Fruit fly (Drosophila melanogaster) whole organism, embryonic: ENCODE measurements around the gene Pex5.

Experiments
- Bteb2 ChIP-seq: fragments of 200-800 bp; sonication (Bioruptor generic); optimal IDR thresholded peaks from 2 replicates; lab custom pipeline; 2016; ENCODE audit warnings: missing biosample characterization, missing genetic modification characterization
- CG10543 ChIP-seq: fragments of 200-800 bp; sonication (Bioruptor generic); optimal IDR thresholded peaks from 3 replicates; lab custom pipeline; 2017; ENCODE audit warnings: missing biosample characterization, mild to moderate bottlenecking, missing genetic modification characterization, moderate library complexity
- CG10979 ChIP-seq: fragments of 200-800 bp; sonication (Bioruptor generic); optimal IDR thresholded peaks from 2 replicates; lab custom pipeline; 2018; ENCODE audit warnings: missing biosample characterization, mild to moderate bottlenecking, missing genetic modification characterization, moderate library complexity
- CG11247 ChIP-seq: fragments of 200-800 bp; sonication (Bioruptor generic); IDR thresholded peaks from 2 replicates; pipeline ENCODE4 v1.3.6; 2022; ENCODE audit warnings: missing biosample characterization, missing genetic modification characterization
- CG12104 ChIP-seq: fragments of 200-800 bp; sonication (Bioruptor generic); optimal IDR thresholded peaks from 3 replicates; lab custom pipeline; 2016; ENCODE audit warnings: missing biosample characterization, missing genetic modification characterization
- CG13123 ChIP-seq: fragments of 200-800 bp; sonication (Bioruptor generic); optimal IDR thresholded peaks from 2 replicates; lab custom pipeline; 2016; ENCODE audit warnings: missing biosample characterization, missing genetic modification characterization
- CG14710 ChIP-seq: fragments of 200-800 bp; sonication (Bioruptor generic); optimal IDR thresholded peaks from 3 replicates; lab custom pipeline; 2019; ENCODE audit warnings: missing biosample characterization, mild to moderate bottlenecking, missing genetic modification characterization, moderate library complexity
- CG15479 ChIP-seq: fragments of 200-800 bp; sonication (Bioruptor generic); optimal IDR thresholded peaks from 3 replicates; lab custom pipeline; 2019; ENCODE audit warnings: missing biosample characterization, mild to moderate bottlenecking, missing genetic modification characterization, moderate library complexity
- CG15601 ChIP-seq: fragments of 200-800 bp; sonication (Bioruptor generic); optimal IDR thresholded peaks from 3 replicates; lab custom pipeline; 2019; ENCODE audit warnings: missing biosample characterization, mild to moderate bottlenecking, missing genetic modification characterization, moderate library complexity
- CG17568 ChIP-seq: fragments of 200-800 bp; sonication (Bioruptor generic); optimal IDR thresholded peaks from 2 replicates; lab custom pipeline; 2018; ENCODE audit warnings: missing biosample characterization, mild to moderate bottlenecking, missing genetic modification characterization, moderate library complexity
- CG17912 ChIP-seq: fragments of 200-800 bp; sonication (Bioruptor generic); optimal IDR thresholded peaks from 2 replicates; lab custom pipeline; 2018; ENCODE audit warnings: missing biosample characterization, mild to moderate bottlenecking, missing genetic modification characterization
- CG1792 ChIP-seq: fragments of 200-800 bp; sonication (Bioruptor generic); optimal IDR thresholded peaks from 2 replicates; lab custom pipeline; 2016; ENCODE audit warnings: missing biosample characterization, missing genetic modification characterization
- CG1832 ChIP-seq: fragments of 200-800 bp; sonication (Bioruptor generic); optimal IDR thresholded peaks from 2 replicates; lab custom pipeline; 2017; ENCODE audit warnings: missing biosample characterization, mild to moderate bottlenecking, missing genetic modification characterization, inconsistent platforms
- CG2129 ChIP-seq: fragments of 200-800 bp; sonication (Bioruptor generic); IDR thresholded peaks from 2 replicates; pipeline ENCODE4 v1.3.6; 2022; ENCODE audit warnings: missing biosample characterization, missing genetic modification characterization; ENCODE audit not compliant: partially characterized antibody
- CG34224 ChIP-seq: fragments of 200-800 bp; sonication (Bioruptor generic); IDR thresholded peaks from 3 replicates; pipeline ENCODE4 v1.3.6; 2022; ENCODE audit warnings: missing biosample characterization, missing genetic modification characterization; ENCODE audit not compliant: partially characterized antibody
- CG43689 ChIP-seq: fragments of 200-800 bp; sonication (Bioruptor generic); IDR thresholded peaks from 2 replicates; pipeline ENCODE4 v1.3.6; 2022; ENCODE audit warnings: missing biosample characterization, missing genetic modification characterization
- CG6272 ChIP-seq: fragments of 200-800 bp; sonication (Bioruptor generic); IDR thresholded peaks from 2 replicates; pipeline ENCODE4 v1.3.6; 2022; ENCODE audit warnings: missing biosample characterization, missing genetic modification characterization
- CG8281 ChIP-seq: fragments of 200-800 bp; sonication (Bioruptor generic); optimal IDR thresholded peaks from 2 replicates; lab custom pipeline; 2018; ENCODE audit warnings: missing biosample characterization, mild to moderate bottlenecking, missing genetic modification characterization, moderate library complexity
- CrebB ChIP-seq: fragments of 200-800 bp; sonication (Bioruptor generic); optimal IDR thresholded peaks from 3 replicates; lab custom pipeline; 2018; ENCODE audit warnings: missing biosample characterization, mild to moderate bottlenecking, missing genetic modification characterization
- Dad ChIP-seq: fragments of 200-800 bp; sonication (Bioruptor generic); optimal IDR thresholded peaks from 3 replicates; lab custom pipeline; 2016; ENCODE audit warnings: missing biosample characterization, missing genetic modification characterization
- Dek ChIP-seq: fragments of 200-800 bp; sonication (Bioruptor generic); optimal IDR thresholded peaks from 3 replicates; lab custom pipeline; 2019; ENCODE audit warnings: missing biosample characterization, mild to moderate bottlenecking, missing genetic modification characterization, moderate library complexity
- Dip3 ChIP-seq: fragments of 200-800 bp; sonication (Bioruptor generic); optimal IDR thresholded peaks from 3 replicates; lab custom pipeline; 2016; ENCODE audit warnings: missing biosample characterization, missing genetic modification characterization
- Doc2 ChIP-seq: fragments of 200-800 bp; sonication (Bioruptor generic); IDR thresholded peaks from 2 replicates; pipeline ENCODE4 v1.3.6; 2022; ENCODE audit warnings: missing biosample characterization, missing genetic modification characterization
- Drgx ChIP-seq: fragments of 200-800 bp; sonication (Bioruptor generic); IDR thresholded peaks from 2 replicates; pipeline ENCODE4 v1.3.6; 2022; ENCODE audit warnings: missing biosample characterization, missing genetic modification characterization
- Fer1 ChIP-seq: fragments of 200-800 bp; sonication (Bioruptor generic); optimal IDR thresholded peaks from 2 replicates; lab custom pipeline; 2017; ENCODE audit warnings: missing biosample characterization, mild to moderate bottlenecking, missing genetic modification characterization
- HHEX ChIP-seq: fragments of 200-800 bp; sonication (Bioruptor generic); optimal IDR thresholded peaks from 3 replicates; lab custom pipeline; 2017; ENCODE audit warnings: missing biosample characterization, mild to moderate bottlenecking, missing genetic modification characterization, missing genetic modification reagents
- HmgD ChIP-seq: fragments of 200-800 bp; sonication (Bioruptor generic); optimal IDR thresholded peaks from 3 replicates; lab custom pipeline; 2016; ENCODE audit warnings: missing biosample characterization, missing genetic modification characterization
- Hr39 ChIP-seq: fragments of >200 bp; optimal IDR thresholded peaks from 2 replicates; lab custom pipeline; 2017
- Kr ChIP-seq: fragments of 200-800 bp; sonication (Bioruptor generic); optimal IDR thresholded peaks from 2 replicates; lab custom pipeline; 2017; ENCODE audit warnings: missing biosample characterization, mild to moderate bottlenecking, missing genetic modification characterization
- Lim3 ChIP-seq: fragments of 200-800 bp; sonication (Bioruptor generic); IDR thresholded peaks from 2 replicates; pipeline ENCODE4 v1.3.6; 2022; ENCODE audit warnings: missing biosample characterization, missing genetic modification characterization
- Nf-YC ChIP-seq: fragments of 200-800 bp; optimal IDR thresholded peaks from 3 replicates; lab custom pipeline; 2019; ENCODE audit warnings: missing biosample characterization, mild to moderate bottlenecking, missing genetic modification characterization, moderate library complexity
- Pdp1 ChIP-seq, 2 experiments: fragments of 200-800 bp; sonication (Bioruptor generic); optimal IDR thresholded peaks; 3 replicates each; lab custom pipeline; 2016; ENCODE audit warnings: missing biosample characterization in 2 of 2, missing genetic modification characterization in 2 of 2, mild to moderate bottlenecking in 1 of 2, moderate library complexity in 1 of 2
- Sox102F ChIP-seq: fragments of 200-800 bp; sonication (Bioruptor generic); optimal IDR thresholded peaks from 2 replicates; lab custom pipeline; 2018; ENCODE audit warnings: missing biosample characterization, mild to moderate bottlenecking, missing genetic modification characterization, moderate library complexity
- TFAM ChIP-seq: fragments of 200-800 bp; sonication (Bioruptor generic); optimal IDR thresholded peaks from 2 replicates; lab custom pipeline; 2017; ENCODE audit warnings: missing biosample characterization, missing genetic modification characterization, inconsistent platforms
- chn ChIP-seq: fragments of 200-800 bp; sonication (Bioruptor generic); optimal IDR thresholded peaks from 2 replicates; lab custom pipeline; 2016; ENCODE audit warnings: missing biosample characterization, missing genetic modification characterization
- crol ChIP-seq: fragments of 200-800 bp; sonication (Bioruptor generic); IDR thresholded peaks from 2 replicates; pipeline ENCODE4 v1.3.6; 2022; ENCODE audit warnings: missing biosample characterization, missing genetic modification characterization
- crp ChIP-seq, 2 experiments: fragments of 200-800 bp; sonication (Bioruptor generic); optimal IDR thresholded peaks; 2 replicates in 1 of 2; 3 replicates in 1 of 2; lab custom pipeline; 2017; ENCODE audit warnings: missing biosample characterization in 2 of 2, missing genetic modification characterization in 2 of 2, mild to moderate bottlenecking in 1 of 2, moderate library complexity in 1 of 2
- cwo ChIP-seq: fragments of 200-800 bp; sonication (Bioruptor generic); optimal IDR thresholded peaks from 3 replicates; lab custom pipeline; 2017; ENCODE audit warnings: missing biosample characterization, missing genetic modification characterization, mild to moderate bottlenecking, moderate library complexity, missing genetic modification reagents
- danr ChIP-seq: fragments of 200-800 bp; sonication (Bioruptor generic); IDR thresholded peaks from 2 replicates; pipeline ENCODE4 v1.3.6; 2022; ENCODE audit warnings: missing biosample characterization, missing genetic modification characterization
- dmrt99B ChIP-seq: fragments of 200-800 bp; sonication (Bioruptor generic); optimal IDR thresholded peaks from 2 replicates; lab custom pipeline; 2018; ENCODE audit warnings: missing biosample characterization, mild to moderate bottlenecking, missing genetic modification characterization, moderate library complexity
- fd96Cb ChIP-seq: fragments of 200-800 bp; sonication (Bioruptor generic); optimal IDR thresholded peaks from 2 replicates; lab custom pipeline; 2018; ENCODE audit warnings: missing biosample characterization, mild to moderate bottlenecking, missing genetic modification characterization, moderate library complexity
- fu2 ChIP-seq: fragments of 200-800 bp; sonication (Bioruptor generic); optimal IDR thresholded peaks from 2 replicates; lab custom pipeline; 2016; ENCODE audit warnings: missing biosample characterization, missing genetic modification characterization
- lab ChIP-seq: fragments of 200-800 bp; sonication (Bioruptor generic); optimal IDR thresholded peaks from 3 replicates; lab custom pipeline; 2017; ENCODE audit warnings: missing biosample characterization, missing genetic modification characterization, mild to moderate bottlenecking, moderate library complexity, missing genetic modification reagents
- nau ChIP-seq: fragments of 200-800 bp; sonication (Bioruptor generic); optimal IDR thresholded peaks from 3 replicates; lab custom pipeline; 2017; ENCODE audit warnings: missing biosample characterization, mild to moderate bottlenecking, missing genetic modification characterization, missing genetic modification reagents
- p53 ChIP-seq: fragments of 200-800 bp; sonication (Bioruptor generic); optimal IDR thresholded peaks from 2 replicates; lab custom pipeline; 2016; ENCODE audit warnings: missing biosample characterization, missing genetic modification characterization
- prd ChIP-seq, 3 experiments: fragments of >200 bp in 2 of 3; fragments of 200-800 bp in 1 of 3; sonication (Bioruptor generic) in 1 of 3; optimal IDR thresholded peaks in 2 of 3; IDR thresholded peaks in 1 of 3; 2 replicates in 2 of 3; 3 replicates in 1 of 3; pipeline versions ENCODE4 v1.3.6 to Lab custom; 2017 to 2022; ENCODE audit warnings: missing biosample characterization in 1 of 3, missing genetic modification characterization in 1 of 3
- sc ChIP-seq, 3 experiments: fragments of >200 bp in 2 of 3; fragments of 200-800 bp in 1 of 3; sonication (Bioruptor generic) in 1 of 3; optimal IDR thresholded peaks; 2 replicates in 2 of 3; 3 replicates in 1 of 3; lab custom pipeline; 2017; ENCODE audit warnings: mild to moderate bottlenecking in 1 of 3, missing biosample characterization in 1 of 3, missing genetic modification characterization in 1 of 3, missing genetic modification reagents in 1 of 3
- stc ChIP-seq: fragments of 200-800 bp; sonication (Bioruptor generic); IDR thresholded peaks from 2 replicates; pipeline ENCODE4 v1.3.6; 2022; ENCODE audit warnings: missing biosample characterization, missing genetic modification characterization

Gene Pex5

DNA sequence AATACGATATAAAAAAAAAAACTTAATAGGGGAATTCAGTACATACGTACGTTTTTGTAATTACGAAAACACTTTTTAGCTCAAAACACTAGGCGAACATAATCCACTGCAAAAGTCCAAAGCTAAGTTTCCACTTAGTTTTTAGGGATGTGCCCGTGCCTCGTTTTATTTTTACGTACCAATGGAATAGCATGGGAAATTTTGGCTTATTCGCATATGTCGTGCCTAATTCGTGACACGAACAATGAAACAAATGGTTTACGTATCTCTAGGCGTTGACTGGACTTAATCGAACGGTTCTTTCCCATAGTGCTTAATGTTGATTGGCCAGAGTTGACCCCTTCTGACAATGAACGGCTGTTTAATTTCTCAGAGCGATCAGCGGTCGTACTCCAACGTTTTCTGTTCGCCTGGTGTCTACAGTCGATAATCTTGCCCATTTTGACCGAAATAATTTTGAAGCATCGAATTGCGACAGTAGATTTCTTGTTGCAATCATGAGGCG is 10.8 kb upstream of the Pex5 start, which contains the start of gene CG14818 (continued):
- 0 out of 2 replicates have a peak, but pooled peaks have one; percentile 22 for TF ChIP-seq CG43689 (GFP tag; lab: Robert Waterston, UW)
- peak; percentile 89 for TF ChIP-seq CG34224 (GFP tag; lab: Robert Waterston, UW)
- no peak for TF ChIP-seq CG13123 (GFP tag; lab: Kevin White, UChicago)
- TF ChIP-seq sc (optimal IDR thresholded peaks at IDR 0.05; lab: Kevin White, UChicago): no peak
- no peak for TF ChIP-seq sc (GFP tag; optimal IDR thresholded peaks at IDR 0.05; lab: Kevin White, UChicago)
- no peak for TF ChIP-seq CG11247
- peak; percentile 13 for TF ChIP-seq CG17912 (GFP tag; lab: Kevin White, UChicago)
- TF ChIP-seq Dek (tag; lab: Kevin White, UChicago): peak; percentile 29
- peak; percentile 72 for TF ChIP-seq CG10543 (GFP tag; lab: Kevin White, UChicago)
- TF ChIP-seq CG15601 (tag; lab: Kevin White, UChicago): peak; percentile 15
- peak; percentile 38; the same call in 1 of the 2 replicates for TF ChIP-seq danr (GFP tag; lab: Robert Waterston, UW)
- peak; percentile 71 for TF ChIP-seq lab
- no peak for TF ChIP-seq TFAM (GFP tag; lab: Kevin White, UChicago)
- 0 out of 2 replicates have a peak, but pooled peaks have one; percentile 29 for TF ChIP-seq stc (GFP tag; lab: Robert Waterston, UW)
- no peak for TF ChIP-seq prd (optimal IDR thresholded peaks at IDR 0.05; lab: Kevin White, UChicago)
- peak; percentile 73; the same call in 2 of the 3 replicates for TF ChIP-seq prd (GFP tag; IDR thresholded peaks at IDR 0.05; lab: Robert Waterston, UW)
- no peak for TF ChIP-seq Sox102F (GFP tag; lab: Kevin White, UChicago)
- no peak for TF ChIP-seq crol (GFP tag; lab: Robert Waterston, UW)
- TF ChIP-seq CrebB: no peak
- TF ChIP-seq CG10979 (tag; lab: Kevin White, UChicago): peak; percentile 37
- no peak for TF ChIP-seq cwo (GFP tag; lab: Kevin White, UChicago)
- peak; percentile 27 for TF ChIP-seq CG1792 (GFP tag; lab: Kevin White, UChicago)
- peak; percentile 53 for TF ChIP-seq chn (GFP tag; lab: Kevin White, UChicago)
- TF ChIP-seq HHEX: peak; percentile 34
- no peak for TF ChIP-seq nau (GFP tag; lab: Kevin White, UChicago)
- TF ChIP-seq CG8281 (tag; lab: Kevin White, UChicago): no peak
- TF ChIP-seq HmgD (GFP tag; lab: Kevin White, UChicago): no peak
- no peak for TF ChIP-seq CG12104 (GFP tag; lab: Kevin White, UChicago)
- no peak for TF ChIP-seq Dad (GFP tag; lab: Kevin White, UChicago)
- TF ChIP-seq Kr (GFP tag; lab: Kevin White, UChicago): no peak
- no peak for TF ChIP-seq crp (GFP tag; optimal IDR thresholded peaks at IDR 0.05; lab: Kevin White, UChicago)
- peak; percentile 36 to 63 for TF ChIP-seq Pdp1 (GFP tag; optimal IDR thresholded peaks at IDR 0.05; lab: Kevin White, UChicago)
- TF ChIP-seq Hr39: no peak
- no peak for TF ChIP-seq Doc2 (GFP tag; lab: Robert Waterston, UW)
- TF ChIP-seq fu2 (GFP tag; lab: Kevin White, UChicago): peak; percentile 63
- TF ChIP-seq CG6272: peak; percentile 50
- TF ChIP-seq CG2129 (GFP tag; lab: Robert Waterston, UW): peak; percentile 87
- peak; percentile 56 for TF ChIP-seq fd96Cb (tag; lab: Kevin White, UChicago)
- no peak for TF ChIP-seq p53 (GFP tag; lab: Kevin White, UChicago)
- TF ChIP-seq Lim3 (GFP tag; lab: Robert Waterston, UW): no peak
- no peak for TF ChIP-seq CG17568 (GFP tag; lab: Kevin White, UChicago)
- no peak for TF ChIP-seq dmrt99B
- TF ChIP-seq Drgx (GFP tag; lab: Robert Waterston, UW): peak; percentile 43
- TF ChIP-seq CG1832 (GFP tag; lab: Kevin White, UChicago): no peak
- TF ChIP-seq CG15479: no peak
- peak; percentile 47 for TF ChIP-seq Dip3 (GFP tag; lab: Kevin White, UChicago)
- peak; percentile 22 for TF ChIP-seq Bteb2 (GFP tag; lab: Kevin White, UChicago)
- peak; percentile 43 for TF ChIP-seq CG14710 (tag; lab: Kevin White, UChicago)
- peak; percentile 31 for TF ChIP-seq Fer1
- TF ChIP-seq Nf-YC (tag; lab: Kevin White, UChicago): peak; percentile 90
